Worm (Caenorhabditis elegans): ENCODE results near the gene F19B6.1.
A peak's percentile ranks its signal among the peaks of the same experiment; 100 is the strongest.

The F19B6.1 gene

ce11 chrIV:12282873-12283272, 53.0 kb downstream of the F19B6.1 start, which contains the start of gene hpo-12:
Gene hpo-12 (plus strand): TSS chrIV:12283173.
- no peak for TF ChIP-seq nhr-76 (tag; optimal IDR thresholded peaks at IDR 0.05)
- no peak for TF ChIP-seq elt-1 (tag; optimal IDR thresholded peaks at IDR 0.05)
- TF ChIP-seq mml-1 (tag; optimal IDR thresholded peaks at IDR 0.05) = no peak
- TF ChIP-seq mdl-1 (tag; optimal IDR thresholded peaks at IDR 0.05) = no peak
- no peak for TF ChIP-seq aly-2 (tag; optimal IDR thresholded peaks at IDR 0.05)
- TF ChIP-seq nhr-25 (tag; optimal IDR thresholded peaks at IDR 0.05) = no peak
- no peak for TF ChIP-seq zag-1 (tag; optimal IDR thresholded peaks at IDR 0.05)
- TF ChIP-seq nfya-1 (tag; optimal IDR thresholded peaks at IDR 0.05; ENCODE audit: insufficient read depth) = no peak
- TF ChIP-seq pha-4 (tag; optimal IDR thresholded peaks at IDR 0.05) = no peak
- TF ChIP-seq hmg-11 (tag; optimal IDR thresholded peaks at IDR 0.05) = no peak
- TF ChIP-seq R02D3.7 (tag; optimal IDR thresholded peaks at IDR 0.05) = no peak
- no peak for TF ChIP-seq elt-2 (tag; optimal IDR thresholded peaks at IDR 0.05)
- no peak for TF ChIP-seq lin-39 (tag; optimal IDR thresholded peaks at IDR 0.05)
- TF ChIP-seq nhr-23 (tag; optimal IDR thresholded peaks at IDR 0.05) = no peak
- TF ChIP-seq ztf-4 (tag; optimal IDR thresholded peaks at IDR 0.05) = no peak
- no peak for TF ChIP-seq fos-1 (tag; optimal IDR thresholded peaks at IDR 0.05)

ce11 chrIV:12282157-12282789, 53.6 kb downstream of the F19B6.1 start, which contains the start of the genes C42C1.12 and C42C1.19:
Gene C42C1.12 (minus strand): TSS chrIV:12282207.
Gene C42C1.19 (plus strand): TSS chrIV:12282739.
- peak; percentile 14 for TF ChIP-seq elt-2 (tag; optimal IDR thresholded peaks at IDR 0.05)
- no peak for TF ChIP-seq ztf-4 (tag; optimal IDR thresholded peaks at IDR 0.05)
- TF ChIP-seq ceh-28 (tag; optimal IDR thresholded peaks at IDR 0.05) = no peak
- no peak for TF ChIP-seq egl-5 (tag; optimal IDR thresholded peaks at IDR 0.05)
- no peak for TF ChIP-seq nhr-12 (tag; optimal IDR thresholded peaks at IDR 0.05)
- peak; percentile 33 for TF ChIP-seq lin-15B (tag; optimal IDR thresholded peaks at IDR 0.05)
- TF ChIP-seq mml-1 (tag; optimal IDR thresholded peaks at IDR 0.05) = no peak
- TF ChIP-seq tbx-2 (tag; optimal IDR thresholded peaks at IDR 0.05) = no peak
- TF ChIP-seq hmg-11 (tag; optimal IDR thresholded peaks at IDR 0.05) = peak; percentile 57
- TF ChIP-seq elt-1 (tag; optimal IDR thresholded peaks at IDR 0.05) = no peak
- TF ChIP-seq pha-4 (tag; optimal IDR thresholded peaks at IDR 0.05) = peak; percentile 49
